Worm (Caenorhabditis elegans) whole organism, L3 larva: Measurements from ENCODE around the gene sec-10.

ENCODE experiments used
- R02D3.7 ChIP-seq: fragments of 150-350 bp; optimal IDR thresholded peaks from 2 replicates; lab custom pipeline; 2014; ENCODE audit warnings: missing biosample characterization, missing genetic modification characterization
- aly-2 ChIP-seq: fragments of 150-350 bp; optimal IDR thresholded peaks from 2 replicates; lab custom pipeline; 2014; ENCODE audit warnings: missing biosample characterization, missing genetic modification characterization
- ama-1 ChIP-seq: fragments of 150-350 bp; optimal IDR thresholded peaks from 2 replicates; lab custom pipeline; 2018
- ceh-16 ChIP-seq: sonication (generic microtip); optimal IDR thresholded peaks from 2 replicates; lab custom pipeline; 2017; ENCODE audit warnings: missing biosample characterization, missing genetic modification characterization
- ceh-28 ChIP-seq: fragments of 150-350 bp; optimal IDR thresholded peaks from 2 replicates; lab custom pipeline; 2014; ENCODE audit warnings: missing biosample characterization, missing genetic modification reagents, missing genetic modification characterization
- ceh-82 ChIP-seq: fragments of 150-350 bp; optimal IDR thresholded peaks from 2 replicates; lab custom pipeline; 2014; ENCODE audit warnings: missing biosample characterization, missing genetic modification characterization
- daf-12 ChIP-seq: fragments of 150-350 bp; optimal IDR thresholded peaks from 2 replicates; lab custom pipeline; 2014; ENCODE audit warnings: missing biosample characterization, missing genetic modification reagents, missing genetic modification characterization
- egl-5 ChIP-seq: fragments of 150-350 bp; optimal IDR thresholded peaks from 2 replicates; lab custom pipeline; 2017; ENCODE audit warnings: missing biosample characterization, missing genetic modification reagents, missing genetic modification characterization, inconsistent platforms
- elt-1 ChIP-seq: fragments of 150-350 bp; optimal IDR thresholded peaks from 2 replicates; lab custom pipeline; 2014; ENCODE audit warnings: missing biosample characterization, missing genetic modification characterization
- elt-2 ChIP-seq: sonication (generic microtip); optimal IDR thresholded peaks from 2 replicates; lab custom pipeline; 2016; ENCODE audit warnings: missing genetic modification reagents, mild to moderate bottlenecking, missing genetic modification characterization, missing compliant biosample characterization
- eor-1 ChIP-seq, 2 experiments: fragments of 150-350 bp; optimal IDR thresholded peaks; 2 replicates each; lab custom pipeline; 2014 to 2018; ENCODE audit warnings: missing biosample characterization in 2 of 2, missing genetic modification characterization in 2 of 2
- fkh-10 ChIP-seq: sonication (generic microtip); optimal IDR thresholded peaks from 2 replicates; lab custom pipeline; 2017; ENCODE audit warnings: missing biosample characterization, missing genetic modification reagents, missing genetic modification characterization
- fkh-2 ChIP-seq: fragments of 150-350 bp; optimal IDR thresholded peaks from 2 replicates; lab custom pipeline; 2014; ENCODE audit warnings: missing biosample characterization, missing genetic modification reagents, missing genetic modification characterization
- hmg-11 ChIP-seq: sonication (generic microtip); optimal IDR thresholded peaks from 2 replicates; lab custom pipeline; 2016; ENCODE audit warnings: missing genetic modification characterization, missing compliant biosample characterization
- jun-1 ChIP-seq: fragments of 150-350 bp; optimal IDR thresholded peaks from 2 replicates; lab custom pipeline; 2014; ENCODE audit warnings: missing biosample characterization, missing genetic modification reagents, missing genetic modification characterization
- lin-15B ChIP-seq: fragments of 150-350 bp; optimal IDR thresholded peaks from 2 replicates; lab custom pipeline; 2014; ENCODE audit warnings: missing biosample characterization, missing genetic modification characterization
- lin-39 ChIP-seq: fragments of 150-350 bp; optimal IDR thresholded peaks from 2 replicates; lab custom pipeline; 2018; ENCODE audit warnings: missing biosample characterization, missing genetic modification reagents, missing genetic modification characterization
- nfya-1 ChIP-seq: sonication (generic microtip); optimal IDR thresholded peaks from 2 replicates; lab custom pipeline; 2017; ENCODE audit warnings: missing genetic modification characterization, mild to moderate bottlenecking, missing compliant biosample characterization, antibody characterized with exemption, moderate library complexity; ENCODE audit not compliant: insufficient read depth
- nhr-11 ChIP-seq: fragments of 150-350 bp; optimal IDR thresholded peaks from 2 replicates; lab custom pipeline; 2014; ENCODE audit warnings: missing biosample characterization, missing genetic modification characterization
- nhr-12 ChIP-seq: fragments of 150-350 bp; optimal IDR thresholded peaks from 2 replicates; lab custom pipeline; 2014; ENCODE audit warnings: missing biosample characterization, missing genetic modification characterization
- nhr-237 ChIP-seq: fragments of 150-350 bp; optimal IDR thresholded peaks from 2 replicates; lab custom pipeline; 2014; ENCODE audit warnings: missing biosample characterization, missing genetic modification characterization
- nhr-25 ChIP-seq: sonication (generic microtip); optimal IDR thresholded peaks from 2 replicates; lab custom pipeline; 2017; ENCODE audit warnings: missing biosample characterization, missing genetic modification characterization
- nhr-28 ChIP-seq: fragments of 150-350 bp; optimal IDR thresholded peaks from 2 replicates; lab custom pipeline; 2014; ENCODE audit warnings: missing biosample characterization, missing genetic modification characterization
- nhr-67 ChIP-seq: fragments of 150-350 bp; optimal IDR thresholded peaks from 2 replicates; lab custom pipeline; 2014; ENCODE audit warnings: missing biosample characterization, missing genetic modification characterization
- nhr-76 ChIP-seq: fragments of 150-350 bp; sonication (generic microtip); optimal IDR thresholded peaks from 5 replicates; lab custom pipeline; 2014; ENCODE audit warnings: missing biosample characterization, missing genetic modification characterization
- nhr-77 ChIP-seq: fragments of 150-350 bp; optimal IDR thresholded peaks from 2 replicates; lab custom pipeline; 2014; ENCODE audit warnings: missing biosample characterization, missing genetic modification characterization
- pha-4 ChIP-seq: fragments of 150-350 bp; optimal IDR thresholded peaks from 2 replicates; lab custom pipeline; 2014; ENCODE audit warnings: missing biosample characterization, missing genetic modification reagents, missing genetic modification characterization
- pqm-1 ChIP-seq: fragments of 150-350 bp; optimal IDR thresholded peaks from 2 replicates; lab custom pipeline; 2017; ENCODE audit warnings: missing biosample characterization, missing genetic modification characterization, inconsistent platforms
- sea-2 ChIP-seq: fragments of 150-350 bp; sonication (generic microtip); optimal IDR thresholded peaks from 4 replicates; lab custom pipeline; 2014; ENCODE audit warnings: missing biosample characterization, missing genetic modification reagents, missing genetic modification characterization
- tbx-2 ChIP-seq: sonication (generic microtip); optimal IDR thresholded peaks from 2 replicates; lab custom pipeline; 2016; ENCODE audit warnings: mild to moderate bottlenecking, missing genetic modification characterization, missing compliant biosample characterization
- unc-39 ChIP-seq: sonication (generic microtip); optimal IDR thresholded peaks from 4 replicates; lab custom pipeline; 2017; ENCODE audit warnings: missing biosample characterization, missing genetic modification characterization
- unc-62 ChIP-seq: fragments of 150-350 bp; sonication (generic microtip); optimal IDR thresholded peaks from 4 replicates; lab custom pipeline; 2014; ENCODE audit warnings: missing biosample characterization, missing genetic modification reagents, missing genetic modification characterization
- zag-1 ChIP-seq: fragments of 150-350 bp; optimal IDR thresholded peaks from 2 replicates; lab custom pipeline; 2014; ENCODE audit warnings: missing biosample characterization, missing genetic modification characterization
- ztf-4 ChIP-seq: fragments of 150-350 bp; optimal IDR thresholded peaks from 2 replicates; lab custom pipeline; 2014; ENCODE audit warnings: missing biosample characterization, missing genetic modification characterization

sec-10 gene

ce11 chrIV:7736616-7737015, 45.7 kb downstream of the sec-10 start:
- TF ChIP-seq jun-1 = no peak
- TF ChIP-seq unc-39 (tag; lab: Kevin White, UChicago) = no peak
- no peak for TF ChIP-seq sea-2 (GFP tag; lab: Kevin White, UChicago)
- no peak for TF ChIP-seq ama-1 (lab: Kevin White, UChicago)
- TF ChIP-seq eor-1 (tag; optimal IDR thresholded peaks at IDR 0.05; lab: Kevin White, UChicago) = no peak
- no peak for TF ChIP-seq nhr-25 (tag; lab: Kevin White, UChicago)
- no peak for TF ChIP-seq ztf-4 (tag; lab: Kevin White, UChicago)
- no peak for TF ChIP-seq nhr-76 (tag; lab: Kevin White, UChicago)
- no peak for TF ChIP-seq pqm-1 (tag; lab: Kevin White, UChicago)
- no peak for TF ChIP-seq ceh-28 (tag; lab: Kevin White, UChicago)

ce11 chrIV:7734619-7735018, 47.7 kb downstream of the sec-10 start, which contains the start of gene clx-1:
TSS of gene clx-1 (plus strand) at chrIV:7734648.
- TF ChIP-seq nfya-1 (tag; lab: Kevin White, UChicago) (no peak), nhr-28 (tag; lab: Kevin White, UChicago) (no peak), elt-1 (tag; lab: Kevin White, UChicago) (no peak), ceh-16 (tag; lab: Kevin White, UChicago) (no peak), daf-12 (no peak), nhr-12 (tag; lab: Kevin White, UChicago) (no peak), ceh-82 (tag; lab: Kevin White, UChicago) (no peak), ztf-4 (tag; lab: Kevin White, UChicago) (no peak), nhr-237 (tag; lab: Kevin White, UChicago) (no peak), lin-15B (tag; lab: Kevin White, UChicago) (no peak), R02D3.7 (tag; lab: Kevin White, UChicago) (no peak), nhr-77 (no peak), lin-39 (tag; lab: Kevin White, UChicago) (no peak), ceh-28 (tag; lab: Kevin White, UChicago) (no peak), aly-2 (tag; lab: Kevin White, UChicago) (no peak), pqm-1 (tag; lab: Kevin White, UChicago) (no peak), elt-2 (tag; lab: Kevin White, UChicago) (no peak), eor-1 (tag; optimal IDR thresholded peaks at IDR 0.05; lab: Kevin White, UChicago) (no peak), ama-1 (lab: Kevin White, UChicago) (no peak)

- TF ChIP-seq fkh-2 (no peak), lin-39 (tag; lab: Kevin White, UChicago) (no peak), nhr-11 (tag; lab: Kevin White, UChicago) (no peak), nhr-237 (tag; lab: Kevin White, UChicago) (no peak), ama-1 (lab: Kevin White, UChicago) (no peak), jun-1 (no peak), aly-2 (tag; lab: Kevin White, UChicago) (no peak), egl-5 (tag; lab: Kevin White, UChicago) (no peak), pha-4 (tag; lab: Kevin White, UChicago) (no peak), nhr-77 (no peak), hmg-11 (tag; lab: Kevin White, UChicago) (no peak)
- TF ChIP-seq, all 47 proteins: peak for 0
Observed at ce11 chrIV:7734173-7734572, 48.1 kb downstream of the sec-10 start.

- TF ChIP-seq lin-39 (tag; lab: Kevin White, UChicago) = no peak
- no peak for TF ChIP-seq tbx-2 (tag; lab: Kevin White, UChicago)
- TF ChIP-seq fkh-10 (GFP tag; lab: Kevin White, UChicago) = no peak
- no peak for TF ChIP-seq ceh-28 (tag; lab: Kevin White, UChicago)
- TF ChIP-seq elt-2 (tag; lab: Kevin White, UChicago) = no peak
- TF ChIP-seq nhr-67 (tag; lab: Kevin White, UChicago) = no peak
- TF ChIP-seq jun-1 = no peak
- no peak for TF ChIP-seq egl-5 (tag; lab: Kevin White, UChicago)
- TF ChIP-seq hmg-11 (tag; lab: Kevin White, UChicago) = no peak
- no peak for TF ChIP-seq zag-1 (tag; lab: Kevin White, UChicago)
- TF ChIP-seq ceh-82 (tag; lab: Kevin White, UChicago) = no peak
- no peak for TF ChIP-seq pha-4 (tag; lab: Kevin White, UChicago)
- no peak for TF ChIP-seq nhr-77
- no peak for TF ChIP-seq ceh-16 (tag; lab: Kevin White, UChicago)
- TF ChIP-seq nhr-237 (tag; lab: Kevin White, UChicago) = no peak
- TF ChIP-seq unc-62 (GFP tag; lab: Kevin White, UChicago) = no peak
- no peak for TF ChIP-seq nhr-25 (tag; lab: Kevin White, UChicago)
- no peak for TF ChIP-seq elt-1 (tag; lab: Kevin White, UChicago)
Observed at ce11 chrIV:7731960-7732359, 50.3 kb downstream of the sec-10 start, which contains the start of the genes C50F7.9 and C50F7.3. TSS of gene C50F7.9 (minus strand) at chrIV:7732060. TSS of gene C50F7.3 (plus strand) at chrIV:7732329.
